Worm (Caenorhabditis elegans) whole organism, L4 larva: ENCODE measurements around the gene D2007.2.

ENCODE experiments used
- T26A8.4 ChIP-seq: fragments of 200-800 bp; sonication (Bioruptor generic); IDR thresholded peaks from 2 replicates; pipeline ENCODE4 v1.3.6; 2022; ENCODE audit warnings: missing genetic modification characterization, missing compliant biosample characterization
- Y105C5A.15 ChIP-seq: fragments of 200-800 bp; sonication (Bioruptor generic); IDR thresholded peaks from 2 replicates; pipeline ENCODE4 v1.3.6; 2022; ENCODE audit warnings: missing genetic modification characterization, missing compliant biosample characterization
- Y48G9A.11 ChIP-seq: fragments of 200-800 bp; sonication (Bioruptor generic); IDR thresholded peaks from 2 replicates; pipeline ENCODE4 v1.3.6; 2022; ENCODE audit warnings: missing genetic modification reagents, missing genetic modification characterization, missing compliant biosample characterization
- ZK546.5 ChIP-seq, 2 experiments: sonication (generic microtip); optimal IDR thresholded peaks; 2 replicates each; lab custom pipeline; 2017; ENCODE audit warnings: missing biosample characterization in 2 of 2, missing genetic modification characterization in 2 of 2
- aly-2 ChIP-seq: sonication (generic microtip); optimal IDR thresholded peaks from 2 replicates; lab custom pipeline; 2018; ENCODE audit warnings: missing biosample characterization, missing genetic modification characterization
- ama-1 ChIP-seq: fragments of 150-350 bp; optimal IDR thresholded peaks from 2 replicates; lab custom pipeline; 2014; ENCODE audit warnings: inconsistent platforms, mixed read lengths
- ceh-32 ChIP-seq: sonication (generic microtip); optimal IDR thresholded peaks from 2 replicates; lab custom pipeline; 2016; ENCODE audit warnings: mild to moderate bottlenecking, missing genetic modification characterization, missing compliant biosample characterization; ENCODE audit not compliant: poor library complexity
- ceh-62 ChIP-seq: sonication (generic microtip); optimal IDR thresholded peaks from 2 replicates; lab custom pipeline; 2017; ENCODE audit warnings: missing biosample characterization, missing genetic modification characterization
- cey-2 ChIP-seq: sonication (generic microtip); optimal IDR thresholded peaks from 3 replicates; lab custom pipeline; 2017; ENCODE audit warnings: missing genetic modification characterization, mild to moderate bottlenecking, missing compliant biosample characterization, antibody characterized with exemption, borderline replicate concordance; ENCODE audit not compliant: insufficient read depth
- ctbp-1 ChIP-seq: fragments of 200-800 bp; sonication (Bioruptor generic); IDR thresholded peaks from 2 replicates; pipeline ENCODE4 v1.3.6; 2022; ENCODE audit warnings: missing genetic modification reagents, missing genetic modification characterization, missing compliant biosample characterization
- daf-12 ChIP-seq: fragments of 150-350 bp; optimal IDR thresholded peaks from 2 replicates; lab custom pipeline; 2014; ENCODE audit warnings: missing biosample characterization, missing genetic modification reagents, missing genetic modification characterization
- daf-8 ChIP-seq: fragments of 200-800 bp; sonication (Bioruptor generic); IDR thresholded peaks from 2 replicates; pipeline ENCODE4 v1.3.6; 2022; ENCODE audit warnings: missing genetic modification characterization, missing compliant biosample characterization
- dmd-8 ChIP-seq: fragments of 200-800 bp; sonication (Bioruptor generic); IDR thresholded peaks from 2 replicates; pipeline ENCODE4 v1.3.6; 2022; ENCODE audit warnings: missing genetic modification characterization, missing compliant biosample characterization
- dmd-9 ChIP-seq: fragments of 200-800 bp; sonication (Bioruptor generic); IDR thresholded peaks from 2 replicates; pipeline ENCODE4 v1.3.6; 2022; ENCODE audit warnings: missing genetic modification reagents, missing genetic modification characterization, missing compliant biosample characterization
- duxl-1 ChIP-seq: sonication (generic microtip); optimal IDR thresholded peaks from 2 replicates; lab custom pipeline; 2016; ENCODE audit warnings: mild to moderate bottlenecking, missing genetic modification characterization, moderate library complexity, missing compliant biosample characterization; ENCODE audit not compliant: poor library complexity
- egl-27 ChIP-seq: sonication (generic microtip); optimal IDR thresholded peaks from 3 replicates; lab custom pipeline; 2017; ENCODE audit warnings: missing biosample characterization, missing genetic modification reagents, missing genetic modification characterization
- egl-43 ChIP-seq: fragments of 200-800 bp; sonication (Bioruptor generic); IDR thresholded peaks from 2 replicates; pipeline ENCODE4 v1.3.6; 2022; ENCODE audit warnings: missing genetic modification reagents, missing genetic modification characterization, missing compliant biosample characterization
- fos-1 ChIP-seq: fragments of 150-350 bp; optimal IDR thresholded peaks from 2 replicates; lab custom pipeline; 2014; ENCODE audit warnings: missing biosample characterization, missing genetic modification characterization
- hif-1 ChIP-seq, 2 experiments: sonication (generic microtip); optimal IDR thresholded peaks; 2 replicates each; lab custom pipeline; 2016 to 2017; ENCODE audit warnings: missing compliant biosample characterization in 2 of 2, missing genetic modification characterization in 2 of 2, missing genetic modification reagents in 2 of 2, missing genotype in 2 of 2, mild to moderate bottlenecking in 1 of 2
- hmg-1.1 ChIP-seq: fragments of 200-800 bp; sonication (Bioruptor generic); IDR thresholded peaks from 2 replicates; pipeline ENCODE4 v1.3.6; 2022; ENCODE audit warnings: missing genetic modification reagents, missing genetic modification characterization, missing compliant biosample characterization
- jun-1 ChIP-seq: fragments of 150-350 bp; optimal IDR thresholded peaks from 2 replicates; lab custom pipeline; 2014; ENCODE audit warnings: missing biosample characterization, missing genetic modification reagents, missing genetic modification characterization
- lin-1 ChIP-seq: fragments of 200-800 bp; sonication (Bioruptor generic); IDR thresholded peaks from 2 replicates; pipeline ENCODE4 v1.3.6; 2022; ENCODE audit warnings: missing genetic modification reagents, missing genetic modification characterization, missing compliant biosample characterization
- lin-13 ChIP-seq: fragments of 150-350 bp; optimal IDR thresholded peaks from 2 replicates; lab custom pipeline; 2014; ENCODE audit warnings: missing biosample characterization, missing genetic modification reagents, missing genetic modification characterization
- lin-29 ChIP-seq: fragments of 200-800 bp; sonication (Bioruptor generic); IDR thresholded peaks from 2 replicates; pipeline ENCODE4 v1.3.6; 2022; ENCODE audit warnings: missing genetic modification reagents, missing genetic modification characterization, missing compliant biosample characterization
- lin-38 ChIP-seq: fragments of 200-800 bp; sonication (Bioruptor generic); IDR thresholded peaks from 2 replicates; pipeline ENCODE4 v1.3.6; 2022; ENCODE audit warnings: missing genetic modification reagents, missing genetic modification characterization, missing compliant biosample characterization
- lin-39 ChIP-seq: fragments of 150-350 bp; optimal IDR thresholded peaks from 2 replicates; lab custom pipeline; 2014; ENCODE audit warnings: missing biosample characterization, missing genetic modification reagents, missing genetic modification characterization
- lsy-2 ChIP-seq, 2 experiments: fragments of 150-350 bp in 1 of 2; sonication (generic microtip) in 1 of 2; optimal IDR thresholded peaks; 2 replicates each; lab custom pipeline; 2014 to 2017; ENCODE audit warnings: missing biosample characterization in 2 of 2, missing genetic modification characterization in 2 of 2
- madf-5 ChIP-seq, 2 experiments: fragments of 200-800 bp; sonication (Bioruptor generic); IDR thresholded peaks; 2 replicates each; pipeline ENCODE4 v1.3.6; 2022; ENCODE audit warnings: missing compliant biosample characterization in 2 of 2, missing genetic modification characterization in 2 of 2
- madf-9 ChIP-seq: fragments of 200-800 bp; sonication (Bioruptor generic); conservative IDR thresholded peaks from 2 replicates; pipeline ENCODE4 v1.3.6; 2022; ENCODE audit warnings: missing genetic modification reagents, missing genetic modification characterization, missing compliant biosample characterization
- mdt-29 ChIP-seq: fragments of 200-800 bp; sonication (Bioruptor generic); IDR thresholded peaks from 2 replicates; pipeline ENCODE4 v1.3.6; 2022; ENCODE audit warnings: missing genetic modification reagents, missing genetic modification characterization, missing compliant biosample characterization
- mxl-2 ChIP-seq: fragments of 200-800 bp; sonication (Bioruptor generic); conservative IDR thresholded peaks from 2 replicates; pipeline ENCODE4 v1.3.6; 2022; ENCODE audit warnings: missing genetic modification reagents, missing genetic modification characterization, missing compliant biosample characterization
- mxl-3 ChIP-seq: fragments of 200-800 bp; sonication (Bioruptor generic); optimal IDR thresholded peaks from 2 replicates; lab custom pipeline; 2018; ENCODE audit warnings: mild to moderate bottlenecking, missing genetic modification characterization, missing compliant biosample characterization
- nhr-10 ChIP-seq: fragments of 150-350 bp; optimal IDR thresholded peaks from 2 replicates; lab custom pipeline; 2014; ENCODE audit warnings: missing biosample characterization, missing genetic modification characterization
- nhr-102 ChIP-seq: sonication (generic microtip); optimal IDR thresholded peaks from 2 replicates; lab custom pipeline; 2016; ENCODE audit warnings: mild to moderate bottlenecking, missing genetic modification characterization, moderate library complexity, missing compliant biosample characterization
- nhr-111 ChIP-seq: fragments of 200-800 bp; sonication (Bioruptor generic); optimal IDR thresholded peaks from 2 replicates; lab custom pipeline; 2018; ENCODE audit warnings: mild to moderate bottlenecking, missing genetic modification characterization, missing compliant biosample characterization
- nhr-25 ChIP-seq: sonication (generic microtip); optimal IDR thresholded peaks from 2 replicates; lab custom pipeline; 2017; ENCODE audit warnings: missing genetic modification characterization, mild to moderate bottlenecking, missing compliant biosample characterization, antibody characterized with exemption, moderate library complexity, borderline replicate concordance; ENCODE audit not compliant: insufficient read depth
- nhr-48 ChIP-seq: sonication (generic microtip); optimal IDR thresholded peaks from 2 replicates; lab custom pipeline; 2016; ENCODE audit warnings: mild to moderate bottlenecking, missing genetic modification characterization, missing compliant biosample characterization
- nhr-6 ChIP-seq: fragments of 150-350 bp; optimal IDR thresholded peaks from 2 replicates; lab custom pipeline; 2014; ENCODE audit warnings: missing biosample characterization, missing genetic modification characterization
- nhr-76 ChIP-seq: fragments of 150-350 bp; optimal IDR thresholded peaks from 2 replicates; lab custom pipeline; 2014; ENCODE audit warnings: missing biosample characterization, missing genetic modification characterization
- php-3 ChIP-seq: fragments of 200-800 bp; sonication (Bioruptor generic); IDR thresholded peaks from 2 replicates; pipeline ENCODE4 v1.3.6; 2022; ENCODE audit warnings: missing genetic modification reagents, missing genetic modification characterization, missing compliant biosample characterization
- set-16 ChIP-seq: fragments of 200-800 bp; sonication (Bioruptor generic); IDR thresholded peaks from 2 replicates; pipeline ENCODE4 v1.3.6; 2022; ENCODE audit warnings: missing genetic modification reagents, missing genetic modification characterization, missing compliant biosample characterization
- skn-1 ChIP-seq: fragments of 150-350 bp; optimal IDR thresholded peaks from 2 replicates; lab custom pipeline; 2014; ENCODE audit warnings: missing biosample characterization, missing genetic modification characterization
- snpc-1.2 ChIP-seq: fragments of 200-800 bp; sonication (Bioruptor generic); IDR thresholded peaks from 2 replicates; pipeline ENCODE4 v1.3.6; 2022; ENCODE audit warnings: missing genetic modification reagents, missing genetic modification characterization, missing compliant biosample characterization
- spr-1 ChIP-seq: sonication (generic microtip); optimal IDR thresholded peaks from 2 replicates; lab custom pipeline; 2016; ENCODE audit warnings: mild to moderate bottlenecking, missing genetic modification characterization, missing compliant biosample characterization
- spr-3 ChIP-seq: fragments of 200-800 bp; sonication (Bioruptor generic); optimal IDR thresholded peaks from 2 replicates; lab custom pipeline; 2018; ENCODE audit warnings: mild to moderate bottlenecking, missing genetic modification characterization, missing compliant biosample characterization
- tag-97 ChIP-seq: fragments of 200-800 bp; sonication (Bioruptor generic); IDR thresholded peaks from 2 replicates; pipeline ENCODE4 v1.3.6; 2022; ENCODE audit warnings: missing genetic modification characterization, missing compliant biosample characterization
- unc-130 ChIP-seq: sonication (generic microtip); optimal IDR thresholded peaks from 2 replicates; lab custom pipeline; 2016; ENCODE audit warnings: missing genetic modification reagents, missing genetic modification characterization, missing compliant biosample characterization
- unc-39 ChIP-seq: sonication (generic microtip); optimal IDR thresholded peaks from 2 replicates; lab custom pipeline; 2017; ENCODE audit warnings: missing biosample characterization, missing genetic modification characterization
- zag-1 ChIP-seq: fragments of 150-350 bp; optimal IDR thresholded peaks from 2 replicates; lab custom pipeline; 2014; ENCODE audit warnings: missing biosample characterization, missing genetic modification characterization
- ztf-7 ChIP-seq: fragments of 150-350 bp; optimal IDR thresholded peaks from 2 replicates; lab custom pipeline; 2014; ENCODE audit warnings: missing biosample characterization, missing genetic modification characterization

D2007.2 gene

ce11 chrIII:8163788-8164423, 15.1 kb downstream of the D2007.2 start, which contains the start of gene prp-8:
Gene prp-8 (plus strand): TSS chrIII:8164373.
- TF ChIP-seq lin-29 (GFP tag; lab: Robert Waterston, UW) = no peak
- no peak for TF ChIP-seq nhr-76 (tag; lab: Kevin White, UChicago)
- TF ChIP-seq unc-130 (GFP tag; lab: Kevin White, UChicago) = peak; percentile 25
- no peak for TF ChIP-seq fos-1 (tag; lab: Kevin White, UChicago)
- peak in 1 of 2 experiments; percentile 94 for TF ChIP-seq ZK546.5 (tag; optimal IDR thresholded peaks at IDR 0.05; lab: Kevin White, UChicago)
- TF ChIP-seq cey-2 (tag; lab: Kevin White, UChicago) = no peak
- TF ChIP-seq lin-1 (GFP tag; lab: Robert Waterston, UW) = 0 out of 2 replicates have a peak, but pooled peaks have one; percentile 32
- TF ChIP-seq spr-1 (tag; lab: Kevin White, UChicago) = peak; percentile 31
- TF ChIP-seq aly-2 (tag; lab: Kevin White, UChicago) = no peak
- no peak for TF ChIP-seq skn-1 (tag; lab: Kevin White, UChicago)
- TF ChIP-seq lin-38 = peak; percentile 79
- TF ChIP-seq lin-13 (GFP tag; lab: Kevin White, UChicago) = peak; percentile 88
- 0 out of 2 replicates have a peak, but pooled peaks have one; percentile 23 for TF ChIP-seq snpc-1.2 (GFP tag; lab: Robert Waterston, UW)
- TF ChIP-seq nhr-102 (tag; lab: Kevin White, UChicago) = peak; percentile 20
- TF ChIP-seq dmd-8 = no peak
- no peak for TF ChIP-seq set-16 (GFP tag; lab: Robert Waterston, UW)
- TF ChIP-seq mxl-2 (GFP tag; lab: Robert Waterston, UW) = no peak
- peak; percentile 95 for TF ChIP-seq Y48G9A.11
- TF ChIP-seq madf-9 = no peak
- TF ChIP-seq dmd-9 (GFP tag; lab: Robert Waterston, UW) = peak; percentile 50; the same call in 1 of the 2 replicates
- TF ChIP-seq nhr-111 = no peak
- no peak for TF ChIP-seq php-3 (GFP tag; lab: Robert Waterston, UW)
- peak; percentile 67 for TF ChIP-seq mxl-3 (GFP tag; lab: Kevin White, UChicago)
- TF ChIP-seq duxl-1 (tag; lab: Kevin White, UChicago) = peak; percentile 83
- peak; percentile 94 to 99 for TF ChIP-seq lsy-2 (tag; optimal IDR thresholded peaks at IDR 0.05; lab: Kevin White, UChicago)
- TF ChIP-seq ctbp-1 (GFP tag; lab: Robert Waterston, UW) = peak; percentile 68
- no peak for TF ChIP-seq ceh-62 (tag; lab: Kevin White, UChicago)
- TF ChIP-seq egl-27 (tag; lab: Kevin White, UChicago) = no peak
- TF ChIP-seq mdt-29 (GFP tag; lab: Robert Waterston, UW) = no peak
- peak; percentile 76 for TF ChIP-seq hmg-1.1
- peak; percentile 16 for TF ChIP-seq nhr-48 (tag; lab: Kevin White, UChicago)
- no peak for TF ChIP-seq ceh-32
- no peak for TF ChIP-seq unc-39 (tag; lab: Kevin White, UChicago)
- no peak for TF ChIP-seq lin-39 (tag; lab: Kevin White, UChicago)
- TF ChIP-seq ztf-7 (tag; lab: Kevin White, UChicago) = no peak
- TF ChIP-seq nhr-10 (tag; lab: Kevin White, UChicago) = no peak
- TF ChIP-seq tag-97 (GFP tag; lab: Robert Waterston, UW) = no peak
- TF ChIP-seq T26A8.4 (GFP tag; lab: Robert Waterston, UW) = peak; percentile 74
- no peak for TF ChIP-seq spr-3 (GFP tag; lab: Kevin White, UChicago)
- peak; percentile 89 for TF ChIP-seq nhr-6 (tag; lab: Kevin White, UChicago)
- no peak for TF ChIP-seq madf-5 (GFP tag; IDR thresholded peaks at IDR 0.05; lab: Robert Waterston, UW)
- no peak for TF ChIP-seq jun-1 (tag; lab: Kevin White, UChicago)
- peak; percentile 53; the same call in 1 of the 2 replicates for TF ChIP-seq egl-43 (GFP tag; lab: Robert Waterston, UW)
- peak; percentile 78 for TF ChIP-seq ama-1 (lab: Kevin White, UChicago)
- no peak for TF ChIP-seq Y105C5A.15 (GFP tag; lab: Robert Waterston, UW)
- no peak for TF ChIP-seq daf-12 (tag; lab: Kevin White, UChicago)
- TF ChIP-seq hif-1 (tag; optimal IDR thresholded peaks at IDR 0.05; lab: Kevin White, UChicago) = peak in 1 of 2 experiments; percentile 80
- TF ChIP-seq daf-8 (GFP tag; lab: Robert Waterston, UW) = no peak
- no peak for TF ChIP-seq zag-1
- peak; percentile 87 for TF ChIP-seq nhr-25 (tag; lab: Kevin White, UChicago)
